Fruit fly (Drosophila melanogaster) whole organism, embryonic: ENCODE measurements around the gene CG14234.

Source experiments
- ATbp ChIP-seq: fragments of 200-800 bp; sonication (Bioruptor generic); optimal IDR thresholded peaks from 2 replicates; lab custom pipeline; 2017; ENCODE audit warnings: missing biosample characterization, mild to moderate bottlenecking, missing genetic modification characterization, missing genetic modification reagents
- CG1024 ChIP-seq: fragments of 200-800 bp; sonication (Bioruptor generic); IDR thresholded peaks from 2 replicates; pipeline ENCODE4 v1.3.6; 2022; ENCODE audit warnings: missing biosample characterization, missing genetic modification characterization
- CG11085 ChIP-seq: fragments of 200-800 bp; sonication (Bioruptor generic); IDR thresholded peaks from 2 replicates; pipeline ENCODE4 v1.3.6; 2022; ENCODE audit warnings: missing biosample characterization, missing genetic modification characterization
- CG11398 ChIP-seq: fragments of 200-800 bp; sonication (Bioruptor generic); optimal IDR thresholded peaks from 2 replicates; lab custom pipeline; 2016; ENCODE audit warnings: missing biosample characterization, missing genetic modification characterization
- CG12769 ChIP-seq: fragments of 200-800 bp; sonication (Bioruptor generic); optimal IDR thresholded peaks from 2 replicates; lab custom pipeline; 2019; ENCODE audit warnings: missing biosample characterization, mild to moderate bottlenecking, missing genetic modification characterization, moderate library complexity
- CG14667 ChIP-seq: fragments of 200-800 bp; sonication (Bioruptor generic); IDR thresholded peaks from 2 replicates; pipeline ENCODE4 v1.3.6; 2022; ENCODE audit warnings: missing biosample characterization, missing genetic modification characterization
- CG14965 ChIP-seq: fragments of 200-800 bp; sonication (Bioruptor generic); optimal IDR thresholded peaks from 2 replicates; lab custom pipeline; 2016; ENCODE audit warnings: missing biosample characterization, missing genetic modification characterization, borderline replicate concordance
- CG17361 ChIP-seq: fragments of 200-800 bp; sonication (Bioruptor generic); IDR thresholded peaks from 3 replicates; pipeline ENCODE4 v1.3.6; 2022; ENCODE audit warnings: missing biosample characterization, missing genetic modification characterization
- CG17802 ChIP-seq: fragments of 200-800 bp; sonication (Bioruptor generic); optimal IDR thresholded peaks from 2 replicates; lab custom pipeline; 2018; ENCODE audit warnings: missing biosample characterization, mild to moderate bottlenecking, missing genetic modification characterization, moderate library complexity
- CG2678 ChIP-seq: fragments of 200-800 bp; sonication (Bioruptor generic); optimal IDR thresholded peaks from 3 replicates; lab custom pipeline; 2019; ENCODE audit warnings: missing biosample characterization, mild to moderate bottlenecking, missing genetic modification characterization, moderate library complexity
- CG32532 ChIP-seq: fragments of 200-800 bp; sonication (Bioruptor generic); IDR thresholded peaks from 2 replicates; pipeline ENCODE4 v1.3.6; 2022; ENCODE audit warnings: missing biosample characterization, missing genetic modification characterization
- CG3281 ChIP-seq: fragments of 200-800 bp; sonication (Bioruptor generic); optimal IDR thresholded peaks from 3 replicates; lab custom pipeline; 2017; ENCODE audit warnings: missing biosample characterization, mild to moderate bottlenecking, missing genetic modification characterization
- CG34422 ChIP-seq: fragments of 200-800 bp; sonication (Bioruptor generic); IDR thresholded peaks from 3 replicates; pipeline ENCODE4 v1.3.6; 2022; ENCODE audit warnings: missing biosample characterization, missing genetic modification characterization
- CG4328 ChIP-seq: fragments of 200-800 bp; sonication (Bioruptor generic); optimal IDR thresholded peaks from 3 replicates; lab custom pipeline; 2017; ENCODE audit warnings: missing biosample characterization, missing genetic modification reagents, missing genetic modification characterization
- CG4404 ChIP-seq: fragments of 200-800 bp; sonication (Bioruptor generic); IDR thresholded peaks from 2 replicates; pipeline ENCODE4 v1.3.6; 2022; ENCODE audit warnings: missing biosample characterization, missing genetic modification characterization
- CG4730 ChIP-seq: fragments of 200-800 bp; sonication (Bioruptor generic); IDR thresholded peaks from 2 replicates; pipeline ENCODE4 v1.3.6; 2022; ENCODE audit warnings: missing biosample characterization, missing genetic modification characterization
- CG6813 ChIP-seq: fragments of 200-800 bp; sonication (Bioruptor generic); optimal IDR thresholded peaks from 2 replicates; lab custom pipeline; 2017; ENCODE audit warnings: missing biosample characterization, missing genetic modification characterization, mild to moderate bottlenecking, moderate library complexity, missing genetic modification reagents
- CG8359 ChIP-seq: fragments of 200-800 bp; sonication (Bioruptor generic); optimal IDR thresholded peaks from 2 replicates; lab custom pipeline; 2017; ENCODE audit warnings: missing biosample characterization, mild to moderate bottlenecking, missing genetic modification characterization, borderline replicate concordance
- CG9876 ChIP-seq: fragments of 200-800 bp; sonication (Bioruptor generic); optimal IDR thresholded peaks from 2 replicates; lab custom pipeline; 2016; ENCODE audit warnings: missing biosample characterization, missing genetic modification characterization
- D19A ChIP-seq: fragments of 200-800 bp; optimal IDR thresholded peaks from 3 replicates; lab custom pipeline; 2019; ENCODE audit warnings: missing biosample characterization, mild to moderate bottlenecking, missing genetic modification characterization, moderate library complexity
- Dll ChIP-seq: fragments of 200-800 bp; sonication (Bioruptor generic); IDR thresholded peaks from 4 replicates; pipeline ENCODE4 v1.3.6; 2022; ENCODE audit warnings: missing biosample characterization, missing genetic modification characterization; ENCODE audit not compliant: partially characterized antibody
- Dp ChIP-seq: fragments of 200-800 bp; sonication (Bioruptor generic); optimal IDR thresholded peaks from 2 replicates; lab custom pipeline; 2018; ENCODE audit warnings: missing biosample characterization, mild to moderate bottlenecking, missing genetic modification characterization, moderate library complexity
- MBD-R2 ChIP-seq: fragments of 200-800 bp; sonication (Bioruptor generic); IDR thresholded peaks from 2 replicates; pipeline ENCODE4 v1.3.6; 2022; ENCODE audit warnings: missing biosample characterization, missing genetic modification characterization
- Opbp ChIP-seq: fragments of 200-800 bp; sonication (Bioruptor generic); IDR thresholded peaks from 3 replicates; pipeline ENCODE4 v1.3.6; 2022; ENCODE audit warnings: missing biosample characterization, missing genetic modification characterization; ENCODE audit not compliant: partially characterized antibody
- Ravus ChIP-seq: fragments of 200-800 bp; sonication (Bioruptor generic); IDR thresholded peaks from 2 replicates; pipeline ENCODE4 v1.3.6; 2022; ENCODE audit warnings: missing biosample characterization, missing genetic modification characterization
- Rx ChIP-seq: fragments of 200-800 bp; sonication (Bioruptor generic); IDR thresholded peaks from 2 replicates; pipeline ENCODE4 v1.3.6; 2022; ENCODE audit warnings: missing biosample characterization, missing genetic modification characterization
- Scr ChIP-seq: fragments of 200-800 bp; sonication (Bioruptor generic); IDR thresholded peaks from 2 replicates; pipeline ENCODE4 v1.3.6; 2022; ENCODE audit warnings: missing biosample characterization, missing genetic modification characterization; ENCODE audit not compliant: partially characterized antibody
- abd-A ChIP-seq: fragments of 200-800 bp; sonication (Bioruptor generic); optimal IDR thresholded peaks from 3 replicates; lab custom pipeline; 2019; ENCODE audit warnings: missing biosample characterization, mild to moderate bottlenecking, missing genetic modification characterization, moderate library complexity
- amos ChIP-seq: fragments of 200-800 bp; sonication (Bioruptor generic); IDR thresholded peaks from 2 replicates; pipeline ENCODE4 v1.3.6; 2022; ENCODE audit warnings: missing biosample characterization, missing genetic modification characterization; ENCODE audit not compliant: partially characterized antibody
- aop ChIP-seq: fragments of 200-800 bp; sonication (Bioruptor generic); IDR thresholded peaks from 2 replicates; pipeline ENCODE4 v1.3.6; 2022; ENCODE audit warnings: missing biosample characterization, missing genetic modification characterization
- bab2 ChIP-seq: fragments of 200-800 bp; sonication (Bioruptor generic); optimal IDR thresholded peaks from 2 replicates; lab custom pipeline; 2016; ENCODE audit warnings: missing biosample characterization, missing genetic modification characterization
- bbx ChIP-seq: fragments of 200-800 bp; sonication (Bioruptor generic); IDR thresholded peaks from 2 replicates; pipeline ENCODE4 v1.3.6; 2022; ENCODE audit warnings: missing biosample characterization, missing genetic modification characterization; ENCODE audit not compliant: partially characterized antibody
- bsh ChIP-seq, 2 experiments: fragments of 200-800 bp; sonication (Bioruptor generic); optimal IDR thresholded peaks; 2 replicates each; lab custom pipeline; 2017 to 2018; ENCODE audit warnings: mild to moderate bottlenecking in 2 of 2, missing biosample characterization in 2 of 2, missing genetic modification characterization in 2 of 2, moderate library complexity in 1 of 2
- cas ChIP-seq: fragments of 200-800 bp; sonication (Bioruptor generic); IDR thresholded peaks from 2 replicates; pipeline ENCODE4 v1.3.6; 2022; ENCODE audit warnings: missing biosample characterization, missing genetic modification characterization
- crol ChIP-seq: fragments of 200-800 bp; sonication (Bioruptor generic); IDR thresholded peaks from 2 replicates; pipeline ENCODE4 v1.3.6; 2022; ENCODE audit warnings: missing biosample characterization, missing genetic modification characterization
- gem ChIP-seq: fragments of 200-800 bp; sonication (Bioruptor generic); optimal IDR thresholded peaks from 2 replicates; lab custom pipeline; 2019; ENCODE audit warnings: missing biosample characterization, mild to moderate bottlenecking, missing genetic modification characterization, moderate library complexity
- gsb-n ChIP-seq: fragments of 200-800 bp; sonication (Bioruptor generic); optimal IDR thresholded peaks from 3 replicates; lab custom pipeline; 2018; ENCODE audit warnings: missing biosample characterization, mild to moderate bottlenecking, missing genetic modification characterization
- kay ChIP-seq: fragments of 200-800 bp; sonication (Bioruptor generic); optimal IDR thresholded peaks from 2 replicates; lab custom pipeline; 2016; ENCODE audit warnings: missing biosample characterization, missing genetic modification characterization
- lilli ChIP-seq: fragments of 200-800 bp; sonication (Bioruptor generic); optimal IDR thresholded peaks from 3 replicates; lab custom pipeline; 2016; ENCODE audit warnings: missing biosample characterization, missing genetic modification characterization
- mld ChIP-seq: fragments of 200-800 bp; sonication (Bioruptor generic); IDR thresholded peaks from 3 replicates; pipeline ENCODE4 v1.3.6; 2022; ENCODE audit warnings: missing biosample characterization, missing genetic modification characterization; ENCODE audit not compliant: partially characterized antibody
- nerfin-1 ChIP-seq: fragments of 200-800 bp; sonication (Bioruptor generic); optimal IDR thresholded peaks from 3 replicates; lab custom pipeline; 2019; ENCODE audit warnings: missing biosample characterization, mild to moderate bottlenecking, missing genetic modification characterization, moderate library complexity
- otp ChIP-seq: fragments of 200-800 bp; sonication (Bioruptor generic); IDR thresholded peaks from 3 replicates; pipeline ENCODE4, ENCODE4 v1.3.6; 2022; ENCODE audit warnings: missing biosample characterization, missing genetic modification characterization
- prd ChIP-seq, 3 experiments: fragments of >200 bp in 2 of 3; fragments of 200-800 bp in 1 of 3; sonication (Bioruptor generic) in 1 of 3; optimal IDR thresholded peaks in 2 of 3; IDR thresholded peaks in 1 of 3; 2 replicates in 2 of 3; 3 replicates in 1 of 3; pipeline versions ENCODE4 v1.3.6 to Lab custom; 2017 to 2022; ENCODE audit warnings: missing biosample characterization in 1 of 3, missing genetic modification characterization in 1 of 3
- psq ChIP-seq: fragments of 200-800 bp; sonication (Bioruptor generic); optimal IDR thresholded peaks from 2 replicates; lab custom pipeline; 2017; ENCODE audit warnings: missing biosample characterization, missing genetic modification characterization
- ro ChIP-seq: fragments of 200-800 bp; sonication (Bioruptor generic); IDR thresholded peaks from 2 replicates; pipeline ENCODE4 v1.3.6; 2022; ENCODE audit warnings: missing biosample characterization, missing genetic modification characterization
- tgo ChIP-seq: fragments of 200-800 bp; sonication (Bioruptor generic); IDR thresholded peaks from 3 replicates; pipeline ENCODE4 v1.3.6; 2022; ENCODE audit warnings: missing biosample characterization, missing genetic modification characterization
- tll ChIP-seq, 2 experiments: fragments of 200-800 bp in 1 of 2; fragments of >200 bp in 1 of 2; sonication (Bioruptor generic) in 1 of 2; optimal IDR thresholded peaks; 2 replicates each; lab custom pipeline; 2017 to 2019; ENCODE audit warnings: missing biosample characterization in 2 of 2, missing genetic modification characterization in 2 of 2, mild to moderate bottlenecking in 1 of 2, moderate library complexity in 1 of 2

The CG14234 gene

DNA sequence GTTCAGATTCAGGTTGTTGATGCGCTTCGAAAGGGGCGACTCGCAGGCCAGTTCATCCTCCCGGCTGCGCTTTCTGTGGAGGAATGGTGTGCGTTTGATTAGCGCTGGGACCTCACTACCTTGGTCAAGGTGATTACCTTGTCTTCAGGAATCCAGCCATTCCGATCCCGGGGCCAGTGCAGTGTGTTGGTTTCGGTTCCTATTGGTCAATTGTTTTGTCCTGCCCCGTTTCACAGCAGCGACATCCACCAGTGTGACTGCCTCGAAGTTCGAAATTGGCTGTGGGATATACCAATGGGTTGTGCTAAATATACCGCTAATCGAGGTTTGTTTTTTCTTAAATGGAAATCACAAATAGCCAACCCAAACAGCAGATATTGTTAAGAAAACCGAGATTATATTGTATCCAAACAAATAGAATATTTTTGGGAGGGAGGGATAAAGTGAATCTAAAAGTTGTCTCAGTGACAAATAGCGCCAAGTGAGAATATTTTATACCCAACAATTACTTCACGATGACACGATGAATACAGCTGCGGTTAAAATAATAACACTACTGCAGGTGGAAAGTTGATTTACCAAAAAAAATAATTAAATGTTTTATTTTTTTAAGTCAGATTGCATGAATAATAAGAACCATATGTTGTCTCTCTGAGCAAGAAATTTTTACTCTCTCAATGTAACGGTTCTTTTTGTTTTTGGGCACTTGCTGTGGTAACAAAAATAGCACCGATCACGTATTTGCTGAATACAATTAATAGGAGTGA, 40.4 kb upstream of the CG14234 start, which contains the start of gene CG14229 (continued):
- TF ChIP-seq CG32532 (GFP tag; lab: Robert Waterston, UW) (peak; percentile 39; the same call in 1 of the 2 replicates), tll (GFP tag; optimal IDR thresholded peaks at IDR 0.05; lab: Kevin White, UChicago) (no peak), Rx (no peak), CG1024 (GFP tag; lab: Robert Waterston, UW) (no peak), amos (GFP tag; lab: Robert Waterston, UW) (0 out of 2 replicates have a peak, but pooled peaks have one; percentile 16), lilli (GFP tag; lab: Kevin White, UChicago) (peak; percentile 26), CG8359 (no peak), psq (GFP tag; lab: Kevin White, UChicago) (no peak), CG34422 (GFP tag; lab: Robert Waterston, UW) (0 out of 3 replicates have a peak, but pooled peaks have one; percentile 12), CG4404 (GFP tag; lab: Robert Waterston, UW) (no peak), CG4328 (no peak), ro (GFP tag; lab: Robert Waterston, UW) (no peak), Dp (peak; percentile 5), bsh (GFP tag; optimal IDR thresholded peaks at IDR 0.05; lab: Kevin White, UChicago) (peak in 1 of 2 experiments; percentile 11), Dll (0 out of 4 replicates have a peak, but pooled peaks have one; percentile 23), CG11398 (no peak), CG17802 (tag; lab: Kevin White, UChicago) (no peak), gem (tag; lab: Kevin White, UChicago) (peak; percentile 38), CG6813 (GFP tag; lab: Kevin White, UChicago) (no peak), CG3281 (GFP tag; lab: Kevin White, UChicago) (peak; percentile 3), ATbp (no peak), prd (optimal IDR thresholded peaks at IDR 0.05; lab: Kevin White, UChicago) (no peak), prd (GFP tag; IDR thresholded peaks at IDR 0.05; lab: Robert Waterston, UW) (peak; percentile 48; the same call in 1 of the 3 replicates), CG14667 (GFP tag; lab: Robert Waterston, UW) (0 out of 2 replicates have a peak, but pooled peaks have one; percentile 24), CG2678 (tag; lab: Kevin White, UChicago) (peak; percentile 7), aop (GFP tag; lab: Robert Waterston, UW) (no peak), CG17361 (GFP tag; lab: Robert Waterston, UW) (no peak), crol (no peak), Scr (GFP tag; lab: Robert Waterston, UW) (peak; percentile 37; the same call in 1 of the 2 replicates), CG4730 (GFP tag; lab: Robert Waterston, UW) (peak; percentile 40; the same call in 1 of the 2 replicates), cas (GFP tag; lab: Robert Waterston, UW) (no peak), CG9876 (GFP tag; lab: Kevin White, UChicago) (no peak), bab2 (no peak), CG14965 (GFP tag; lab: Kevin White, UChicago) (no peak), bbx (no peak), Opbp (no peak), Ravus (GFP tag; lab: Robert Waterston, UW) (no peak), MBD-R2 (peak; percentile 54), gsb-n (no peak), D19A (peak; percentile 75), otp (GFP tag; lab: Robert Waterston, UW) (0 out of 3 replicates have a peak, but pooled peaks have one; percentile 21), nerfin-1 (no peak), tgo (peak; percentile 33; the same call in 1 of the 3 replicates), CG12769 (tag; lab: Kevin White, UChicago) (no peak), mld (GFP tag; lab: Robert Waterston, UW) (no peak), kay (GFP tag; lab: Kevin White, UChicago) (no peak), CG11085 (GFP tag; lab: Robert Waterston, UW) (no peak), abd-A (no peak)
